Fruit fly (Drosophila melanogaster) whole organism, prepupa: ENCODE results near the gene CG15019.
A peak's percentile ranks its signal among the peaks of the same experiment; 100 is the strongest.

ENCODE experiments used
- CG10631 ChIP-seq: fragments of 200-800 bp; sonication (Bioruptor generic); optimal IDR thresholded peaks from 2 replicates; lab custom pipeline; 2016; ENCODE audit warnings: missing biosample characterization, missing genetic modification characterization
- CG10669 ChIP-seq: fragments of 200-800 bp; sonication (Bioruptor generic); optimal IDR thresholded peaks from 3 replicates; lab custom pipeline; 2018; ENCODE audit warnings: missing biosample characterization, mild to moderate bottlenecking, missing genetic modification characterization, moderate library complexity
- CG15336 ChIP-seq: fragments of 200-800 bp; sonication (Bioruptor generic); IDR thresholded peaks from 2 replicates; pipeline ENCODE4 v1.3.6; 2022; ENCODE audit warnings: missing biosample characterization, missing genetic modification characterization
- CG1621 ChIP-seq: fragments of 200-800 bp; sonication (Bioruptor generic); optimal IDR thresholded peaks from 3 replicates; lab custom pipeline; 2018; ENCODE audit warnings: missing biosample characterization, mild to moderate bottlenecking, missing genetic modification characterization
- CG3032 ChIP-seq: fragments of 200-800 bp; optimal IDR thresholded peaks from 2 replicates; lab custom pipeline; 2019; ENCODE audit warnings: missing biosample characterization, mild to moderate bottlenecking, missing genetic modification characterization, moderate library complexity
- CG3919 ChIP-seq: fragments of 200-800 bp; sonication (Bioruptor generic); optimal IDR thresholded peaks from 3 replicates; lab custom pipeline; 2016; ENCODE audit warnings: missing biosample characterization, missing genetic modification characterization
- CG4318 ChIP-seq: fragments of 200-800 bp; sonication (Bioruptor generic); optimal IDR thresholded peaks from 3 replicates; lab custom pipeline; 2017; ENCODE audit warnings: missing biosample characterization, mild to moderate bottlenecking, missing genetic modification characterization
- CG6163 ChIP-seq: fragments of 200-800 bp; sonication (Bioruptor generic); IDR thresholded peaks from 3 replicates; pipeline ENCODE4 v1.3.6; 2022; ENCODE audit warnings: missing biosample characterization, missing genetic modification characterization
- CG6276 ChIP-seq: fragments of 200-800 bp; sonication (Bioruptor generic); optimal IDR thresholded peaks from 2 replicates; lab custom pipeline; 2017; ENCODE audit warnings: missing biosample characterization, mild to moderate bottlenecking, missing genetic modification characterization
- CG6792 ChIP-seq: fragments of 200-800 bp; sonication (Bioruptor generic); optimal IDR thresholded peaks from 3 replicates; lab custom pipeline; 2016; ENCODE audit warnings: missing biosample characterization, missing genetic modification characterization
- CG6808 ChIP-seq: fragments of 200-800 bp; sonication (Bioruptor generic); optimal IDR thresholded peaks from 3 replicates; lab custom pipeline; 2017; ENCODE audit warnings: missing biosample characterization, missing genetic modification characterization, mild to moderate bottlenecking, moderate library complexity, missing genetic modification reagents
- CG6854 ChIP-seq: fragments of 200-800 bp; sonication (Bioruptor generic); optimal IDR thresholded peaks from 2 replicates; lab custom pipeline; 2017; ENCODE audit warnings: missing biosample characterization, mild to moderate bottlenecking, missing genetic modification characterization
- CG8119 ChIP-seq: fragments of 200-800 bp; sonication (Bioruptor generic); IDR thresholded peaks from 3 replicates; pipeline ENCODE4 v1.3.6; 2022; ENCODE audit warnings: missing biosample characterization, missing genetic modification characterization
- Eip75B ChIP-seq: fragments of 200-800 bp; sonication (Bioruptor generic); optimal IDR thresholded peaks from 3 replicates; lab custom pipeline; 2016; ENCODE audit warnings: missing biosample characterization, missing genetic modification characterization
- Eip78C ChIP-seq: fragments of 200-800 bp; sonication (Bioruptor generic); peaks from one replicate; lab custom pipeline; 2016; ENCODE audit warnings: missing biosample characterization, missing genetic modification characterization
- Eip93F ChIP-seq: fragments of 200-800 bp; sonication (Bioruptor generic); optimal IDR thresholded peaks from 2 replicates; lab custom pipeline; 2016; ENCODE audit warnings: missing biosample characterization, mild to moderate bottlenecking, missing genetic modification characterization
- Ets96B ChIP-seq: fragments of 200-800 bp; optimal IDR thresholded peaks from 2 replicates; lab custom pipeline; 2019; ENCODE audit warnings: missing biosample characterization, mild to moderate bottlenecking, missing genetic modification characterization, moderate library complexity
- Hr39 ChIP-seq: fragments of 200-800 bp; sonication (Bioruptor generic); optimal IDR thresholded peaks from 2 replicates; lab custom pipeline; 2016; ENCODE audit warnings: missing biosample characterization, missing genetic modification characterization
- OdsH ChIP-seq: fragments of 200-800 bp; sonication (Bioruptor generic); optimal IDR thresholded peaks from 3 replicates; lab custom pipeline; 2016; ENCODE audit warnings: missing biosample characterization, missing genetic modification characterization
- Sox102F ChIP-seq: fragments of 200-800 bp; sonication (Bioruptor generic); optimal IDR thresholded peaks from 2 replicates; lab custom pipeline; 2016; ENCODE audit warnings: missing biosample characterization, mild to moderate bottlenecking, missing genetic modification characterization
- achi ChIP-seq: fragments of 200-800 bp; sonication (Bioruptor generic); optimal IDR thresholded peaks from 3 replicates; lab custom pipeline; 2016; ENCODE audit warnings: missing biosample characterization, missing genetic modification characterization
- acj6 ChIP-seq: fragments of 200-800 bp; sonication (Bioruptor generic); optimal IDR thresholded peaks from 3 replicates; lab custom pipeline; 2016; ENCODE audit warnings: missing biosample characterization, missing genetic modification characterization
- dsx ChIP-seq: fragments of 200-800 bp; optimal IDR thresholded peaks from 3 replicates; lab custom pipeline; 2019; ENCODE audit warnings: missing biosample characterization, mild to moderate bottlenecking, missing genetic modification characterization, moderate library complexity; ENCODE audit not compliant: poor library complexity, severe bottlenecking
- esn ChIP-seq: fragments of 200-800 bp; sonication (Bioruptor generic); optimal IDR thresholded peaks from 2 replicates; lab custom pipeline; 2016; ENCODE audit warnings: missing biosample characterization, mild to moderate bottlenecking, missing genetic modification characterization, moderate library complexity
- fd59A ChIP-seq: fragments of 200-800 bp; sonication (Bioruptor generic); optimal IDR thresholded peaks from 2 replicates; lab custom pipeline; 2017; ENCODE audit warnings: missing biosample characterization, mild to moderate bottlenecking, missing genetic modification characterization, missing genetic modification reagents
- fd85E ChIP-seq: fragments of 200-800 bp; sonication (Bioruptor generic); optimal IDR thresholded peaks from 3 replicates; lab custom pipeline; 2016; ENCODE audit warnings: missing biosample characterization, missing genetic modification characterization
- fkh ChIP-seq: fragments of 200-800 bp; sonication (Bioruptor generic); optimal IDR thresholded peaks from 3 replicates; lab custom pipeline; 2017; ENCODE audit warnings: missing biosample characterization, mild to moderate bottlenecking, missing genetic modification characterization, moderate library complexity
- pdm3 ChIP-seq: fragments of 200-800 bp; sonication (Bioruptor generic); optimal IDR thresholded peaks from 3 replicates; lab custom pipeline; 2016; ENCODE audit warnings: missing biosample characterization, missing genetic modification characterization
- salr ChIP-seq, 2 experiments: fragments of 200-800 bp; sonication (Bioruptor generic); optimal IDR thresholded peaks; 3 replicates each; lab custom pipeline; 2016 to 2018; ENCODE audit warnings: missing biosample characterization in 2 of 2, missing genetic modification characterization in 2 of 2, mild to moderate bottlenecking in 1 of 2
- svp ChIP-seq: fragments of 200-800 bp; sonication (Bioruptor generic); peaks from one replicate; lab custom pipeline; 2016; ENCODE audit warnings: missing biosample characterization, missing genetic modification characterization
- topi ChIP-seq: fragments of 200-800 bp; sonication (Bioruptor generic); optimal IDR thresholded peaks from 3 replicates; lab custom pipeline; 2016; ENCODE audit warnings: missing biosample characterization, missing genetic modification characterization
- vri ChIP-seq: fragments of 200-800 bp; sonication (Bioruptor generic); optimal IDR thresholded peaks from 3 replicates; lab custom pipeline; 2016; ENCODE audit warnings: missing biosample characterization, mild to moderate bottlenecking, missing genetic modification characterization

Gene CG15019

dm6 chr3L:4436421-4436820 is 30.6 kb upstream of the CG15019 start, which contains the start of gene CG15021:
TSS of gene CG15021 (plus strand) at chr3L:4436721.
- no peak for TF ChIP-seq achi
- no peak for TF ChIP-seq CG8119 (GFP tag; lab: Robert Waterston, UW)
- TF ChIP-seq CG6792 (GFP tag; lab: Kevin White, UChicago) = no peak
- no peak for TF ChIP-seq dsx
- TF ChIP-seq Hr39 = no peak
- TF ChIP-seq salr (GFP tag; optimal IDR thresholded peaks at IDR 0.05; lab: Kevin White, UChicago) = no peak
- no peak for TF ChIP-seq esn (GFP tag; lab: Kevin White, UChicago)
- no peak for TF ChIP-seq CG6276 (GFP tag; lab: Kevin White, UChicago)
- no peak for TF ChIP-seq CG1621 (tag; lab: Kevin White, UChicago)
- no peak for TF ChIP-seq fd85E (GFP tag; lab: Kevin White, UChicago)
- no peak for TF ChIP-seq acj6
- no peak for TF ChIP-seq CG6163
- TF ChIP-seq fd59A (GFP tag; lab: Kevin White, UChicago) = no peak

dm6 chr3L:4431111-4431730 is 25.4 kb upstream of the CG15019 start:
- TF ChIP-seq salr (GFP tag; optimal IDR thresholded peaks at IDR 0.05; lab: Kevin White, UChicago) (no peak), svp (GFP tag; lab: Kevin White, UChicago) (peak; percentile 9)

DNA sequence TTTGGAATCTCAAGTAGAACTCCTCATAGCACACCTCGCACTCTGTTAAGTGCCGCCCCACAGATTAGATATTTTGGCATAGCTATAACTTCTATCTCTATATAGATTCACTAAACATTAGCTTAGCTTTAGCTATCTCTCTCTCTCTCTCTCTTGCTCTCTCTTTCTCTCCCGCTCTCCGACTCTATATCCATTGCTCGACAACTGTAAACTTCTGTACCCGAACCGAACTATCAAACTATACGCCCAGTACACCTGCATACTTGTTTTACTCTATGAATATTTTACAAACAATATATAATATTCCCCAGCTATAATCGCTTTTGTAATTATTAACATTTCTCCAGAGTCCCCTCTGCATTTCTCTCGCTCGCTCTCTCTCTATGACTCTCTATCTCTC is 24.5 kb upstream of the CG15019 start:
- no peak for TF ChIP-seq pdm3 (GFP tag; lab: Kevin White, UChicago)
- TF ChIP-seq CG3032 (tag; lab: Kevin White, UChicago) = no peak
- TF ChIP-seq CG4318 = no peak
- TF ChIP-seq Eip75B (GFP tag; lab: Kevin White, UChicago) = no peak
- TF ChIP-seq vri (GFP tag; lab: Kevin White, UChicago) = no peak
- TF ChIP-seq Ets96B (tag; lab: Kevin White, UChicago) = no peak
- no peak for TF ChIP-seq CG10631 (GFP tag; lab: Kevin White, UChicago)
- no peak for TF ChIP-seq Sox102F (GFP tag; lab: Kevin White, UChicago)

DNA sequence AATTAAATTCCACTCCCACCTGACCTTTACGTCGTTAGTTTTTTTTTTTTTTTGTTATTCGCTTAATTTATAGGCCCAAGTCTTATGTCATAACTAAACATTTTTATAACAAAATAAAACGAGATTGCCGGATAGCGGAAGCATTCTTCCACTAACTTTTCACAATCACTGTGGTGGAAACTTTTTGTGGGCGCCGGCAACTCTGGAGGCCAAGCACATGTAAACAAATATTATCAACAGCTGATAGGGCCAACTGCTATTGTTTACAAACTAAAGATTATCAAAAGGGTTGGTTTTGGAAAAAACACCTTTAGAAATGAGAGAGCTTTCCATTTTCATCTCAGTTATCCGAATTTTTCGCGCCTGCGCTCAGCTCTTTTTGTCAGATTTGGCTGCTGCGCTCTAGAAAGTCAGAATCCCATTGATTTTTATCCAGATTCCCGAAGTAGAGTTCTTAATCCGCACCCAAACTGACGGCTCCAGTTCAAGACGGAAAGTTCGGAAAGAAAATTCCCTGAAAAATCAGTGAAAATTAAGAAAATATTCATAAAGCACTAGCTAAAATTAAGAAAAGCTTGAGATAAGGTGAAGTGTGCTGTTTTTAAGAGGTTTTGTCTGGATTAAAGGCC is 23.2 kb upstream of the CG15019 start, which contains the start of gene nAChRbeta1:
TSS of gene nAChRbeta1 (plus strand) at position 432 of the 629 bp plus-strand sequence.
- TF ChIP-seq svp (GFP tag; lab: Kevin White, UChicago) (peak; percentile 32), CG6276 (GFP tag; lab: Kevin White, UChicago) (no peak), Eip78C (GFP tag; lab: Kevin White, UChicago) (no peak), CG3919 (GFP tag; lab: Kevin White, UChicago) (no peak), Eip93F (GFP tag; lab: Kevin White, UChicago) (no peak), OdsH (GFP tag; lab: Kevin White, UChicago) (no peak), CG3032 (tag; lab: Kevin White, UChicago) (no peak), esn (GFP tag; lab: Kevin White, UChicago) (no peak)

DNA sequence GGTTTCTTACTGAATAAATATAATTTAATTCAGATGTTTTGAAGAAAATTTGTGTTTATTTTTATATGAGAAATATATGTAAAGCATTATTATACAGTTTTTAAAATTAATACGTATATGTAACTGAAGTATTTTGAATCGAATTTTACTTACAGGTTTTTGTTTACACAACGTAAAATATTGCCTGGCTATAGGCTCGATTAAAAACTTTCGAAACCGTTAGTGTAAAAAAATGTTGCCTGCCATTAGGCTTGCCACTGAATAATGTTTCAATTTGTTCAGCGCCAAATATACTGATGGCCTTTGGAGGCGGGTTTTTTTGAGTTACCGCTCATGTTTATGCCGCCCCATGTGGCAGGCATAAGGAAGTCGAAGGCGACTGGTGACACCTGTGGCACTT is 20.7 kb upstream of the CG15019 start:
- TF ChIP-seq fkh (no peak), CG15336 (GFP tag; lab: Robert Waterston, UW) (no peak), salr (GFP tag; optimal IDR thresholded peaks at IDR 0.05; lab: Kevin White, UChicago) (no peak), CG6792 (GFP tag; lab: Kevin White, UChicago) (no peak), Eip75B (GFP tag; lab: Kevin White, UChicago) (no peak), CG10669 (no peak), Eip78C (GFP tag; lab: Kevin White, UChicago) (no peak), CG6854 (GFP tag; lab: Kevin White, UChicago) (no peak), CG6808 (GFP tag; lab: Kevin White, UChicago) (no peak), CG8119 (GFP tag; lab: Robert Waterston, UW) (no peak), topi (GFP tag; lab: Kevin White, UChicago) (no peak)
